Fruit fly (Drosophila melanogaster): Measurements from ENCODE around the gene Glg1.

Gene Glg1

dm6 chr3L:21523059-21523836 is 15.9 kb upstream of the Glg1 start, which contains the start of gene CG7611:
TSS of gene CG7611 (plus strand) at chr3L:21523186.
- TF ChIP-seq insv (optimal IDR thresholded peaks at IDR 0.05) (no peak), ttk (optimal IDR thresholded peaks at IDR 0.05) (no peak)

dm6 chr3L:21518345-21518744 is 11.0 kb upstream of the Glg1 start:
- TF ChIP-seq Sin3A (optimal IDR thresholded peaks at IDR 0.05) (no peak), h (optimal IDR thresholded peaks at IDR 0.05) (no peak), insv (optimal IDR thresholded peaks at IDR 0.05) (no peak)

dm6 chr3L:21516716-21517266 is 9.5 kb upstream of the Glg1 start:
- TF ChIP-seq Myc (optimal IDR thresholded peaks at IDR 0.05), result no peak
- TF ChIP-seq psq (optimal IDR thresholded peaks at IDR 0.05), result no peak
- no peak for TF ChIP-seq h (optimal IDR thresholded peaks at IDR 0.05)
- TF ChIP-seq Sin3A (optimal IDR thresholded peaks at IDR 0.05), result no peak
- no peak for TF ChIP-seq insv (optimal IDR thresholded peaks at IDR 0.05)
- TF ChIP-seq ttk (optimal IDR thresholded peaks at IDR 0.05), result no peak

dm6 chr3L:21515823-21516715 is 8.7 kb upstream of the Glg1 start, which contains the start of the genes SAK and Cdk12:
TSS of gene SAK (minus strand) at chr3L:21515887.
TSS of gene Cdk12 (plus strand) at chr3L:21516306.
- TF ChIP-seq insv (optimal IDR thresholded peaks at IDR 0.05), result no peak
- TF ChIP-seq Sin3A (optimal IDR thresholded peaks at IDR 0.05), result no peak
- no peak for TF ChIP-seq Myc (optimal IDR thresholded peaks at IDR 0.05)
- no peak for TF ChIP-seq ttk (optimal IDR thresholded peaks at IDR 0.05)
- TF ChIP-seq h (optimal IDR thresholded peaks at IDR 0.05), result no peak
- TF ChIP-seq psq (optimal IDR thresholded peaks at IDR 0.05), result no peak

- TF ChIP-seq Sin3A (optimal IDR thresholded peaks at IDR 0.05) (no peak), ttk (optimal IDR thresholded peaks at IDR 0.05) (no peak), Myc (optimal IDR thresholded peaks at IDR 0.05) (no peak), psq (optimal IDR thresholded peaks at IDR 0.05) (no peak), insv (optimal IDR thresholded peaks at IDR 0.05) (no peak), h (optimal IDR thresholded peaks at IDR 0.05) (no peak)
Measured at dm6 chr3L:21509488-21510122, 2.3 kb upstream of the Glg1 start.

dm6 chr3L:21508621-21509020 is 1.3 kb upstream of the Glg1 start:
- no peak for TF ChIP-seq h (optimal IDR thresholded peaks at IDR 0.05)
- TF ChIP-seq insv (optimal IDR thresholded peaks at IDR 0.05), result no peak
- TF ChIP-seq ttk (optimal IDR thresholded peaks at IDR 0.05), result no peak
- TF ChIP-seq Sin3A (optimal IDR thresholded peaks at IDR 0.05), result no peak
- no peak for TF ChIP-seq psq (optimal IDR thresholded peaks at IDR 0.05)
- TF ChIP-seq Myc (optimal IDR thresholded peaks at IDR 0.05), result no peak

dm6 chr3L:21507955-21508354 is 617 bp upstream of the Glg1 start:
- no peak for TF ChIP-seq Sin3A (optimal IDR thresholded peaks at IDR 0.05)
- TF ChIP-seq Myc (optimal IDR thresholded peaks at IDR 0.05), result no peak
- TF ChIP-seq insv (optimal IDR thresholded peaks at IDR 0.05), result no peak
- no peak for TF ChIP-seq h (optimal IDR thresholded peaks at IDR 0.05)
- TF ChIP-seq ttk (optimal IDR thresholded peaks at IDR 0.05), result no peak
- TF ChIP-seq psq (optimal IDR thresholded peaks at IDR 0.05), result no peak

- no peak for TF ChIP-seq h (optimal IDR thresholded peaks at IDR 0.05)
- no peak for TF ChIP-seq psq (optimal IDR thresholded peaks at IDR 0.05)
- TF ChIP-seq Sin3A (optimal IDR thresholded peaks at IDR 0.05), result no peak
- no peak for TF ChIP-seq insv (optimal IDR thresholded peaks at IDR 0.05)
- TF ChIP-seq Myc (optimal IDR thresholded peaks at IDR 0.05), result no peak
- TF ChIP-seq ttk (optimal IDR thresholded peaks at IDR 0.05), result no peak
Measured at dm6 chr3L:21501928-21502327, 5.4 kb downstream of the Glg1 start.

- no peak for TF ChIP-seq Sin3A (optimal IDR thresholded peaks at IDR 0.05)
- TF ChIP-seq h (optimal IDR thresholded peaks at IDR 0.05), result no peak
- TF ChIP-seq Myc (optimal IDR thresholded peaks at IDR 0.05), result no peak
- no peak for TF ChIP-seq psq (optimal IDR thresholded peaks at IDR 0.05)
- TF ChIP-seq insv (optimal IDR thresholded peaks at IDR 0.05), result no peak
- no peak for TF ChIP-seq ttk (optimal IDR thresholded peaks at IDR 0.05)
Measured at dm6 chr3L:21501172-21501571, 6.2 kb downstream of the Glg1 start, which contains the start of gene Est-Q. TSS of gene Est-Q (plus strand) at chr3L:21501421.

dm6 chr3L:21496865-21497634 is 10.3 kb downstream of the Glg1 start, which contains the start of gene Hr78:
TSS of gene Hr78 (minus strand) at chr3L:21497494.
- TF ChIP-seq Sin3A (optimal IDR thresholded peaks at IDR 0.05), result no peak

- TF ChIP-seq ttk (optimal IDR thresholded peaks at IDR 0.05) (no peak), psq (optimal IDR thresholded peaks at IDR 0.05) (no peak), h (optimal IDR thresholded peaks at IDR 0.05) (no peak), Myc (optimal IDR thresholded peaks at IDR 0.05) (no peak), Sin3A (optimal IDR thresholded peaks at IDR 0.05) (no peak), insv (optimal IDR thresholded peaks at IDR 0.05) (no peak)
Measured at dm6 chr3L:21496502-21496864, 10.9 kb downstream of the Glg1 start.
